Worm (Caenorhabditis elegans): ENCODE results near the gene sri-6.

sri-6 gene

DNA sequence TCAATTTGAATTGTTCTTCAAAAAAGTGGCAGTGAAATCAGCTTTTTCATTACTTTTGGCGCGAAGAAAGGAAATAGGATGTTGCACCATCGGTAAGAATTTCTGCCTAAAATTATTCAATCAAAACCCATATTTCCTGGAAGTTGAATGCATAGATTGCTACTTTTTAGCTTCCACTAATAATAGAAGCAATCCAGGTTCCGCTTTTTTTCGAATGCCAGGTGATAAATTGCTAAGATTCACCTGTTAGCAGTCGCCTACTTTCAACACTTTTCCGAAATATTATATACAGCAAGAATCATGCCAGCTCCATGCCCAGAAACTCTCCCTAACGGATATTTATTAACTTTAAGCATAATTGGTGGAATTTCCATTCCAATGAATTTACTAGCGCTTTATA lies at the start of gene sri-6:
TSS of gene sri-6 (plus strand) at position 301 of the 400 bp plus-strand sequence.
- TF ChIP-seq mab-5 (tag; optimal IDR thresholded peaks at IDR 0.05) (no peak), dmd-4 (tag; optimal IDR thresholded peaks at IDR 0.05) (no peak), gmeb-1 (tag; optimal IDR thresholded peaks at IDR 0.05) (no peak), nhr-25 (tag; optimal IDR thresholded peaks at IDR 0.05) (no peak), alr-1 (tag; optimal IDR thresholded peaks at IDR 0.05) (no peak), ZK546.5 (tag; optimal IDR thresholded peaks at IDR 0.05) (no peak), peb-1 (tag; optimal IDR thresholded peaks at IDR 0.05) (no peak), nhr-21 (tag; optimal IDR thresholded peaks at IDR 0.05) (no peak), sem-4 (tag; optimal IDR thresholded peaks at IDR 0.05) (no peak), nhr-6 (tag; optimal IDR thresholded peaks at IDR 0.05) (no peak), nhr-10 (tag; optimal IDR thresholded peaks at IDR 0.05) (no peak), nhr-237 (tag; optimal IDR thresholded peaks at IDR 0.05) (no peak), lin-11 (tag; optimal IDR thresholded peaks at IDR 0.05) (no peak), nhr-23 (tag; optimal IDR thresholded peaks at IDR 0.05) (no peak), sma-9 (GFP tag; optimal IDR thresholded peaks at IDR 0.05) (no peak), sma-9 (tag; optimal IDR thresholded peaks at IDR 0.05) (no peak), C34F6.9 (tag; optimal IDR thresholded peaks at IDR 0.05) (no peak)

DNA sequence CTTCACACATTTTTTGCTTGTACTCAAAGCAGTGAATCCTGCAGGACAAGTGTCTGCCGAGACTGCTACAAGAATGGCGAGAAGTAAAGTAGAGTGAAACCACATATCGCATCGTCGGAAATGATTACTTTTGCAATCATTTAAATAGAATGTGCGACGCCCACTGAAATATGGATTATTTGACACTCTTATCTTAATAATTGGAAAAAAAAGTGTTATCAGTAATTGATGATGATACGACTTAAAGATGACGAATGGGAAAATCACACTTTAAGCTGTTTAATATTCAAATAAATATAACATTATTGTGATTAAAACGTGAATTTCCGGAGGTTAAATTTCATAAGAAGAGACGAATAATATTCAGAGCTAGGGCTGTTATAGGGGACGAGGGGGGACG lies 47.5 kb upstream of the sri-6 start, which contains the start of gene clec-41:
TSS of gene clec-41 (minus strand) at position 147 of the 400 bp plus-strand sequence.
- TF ChIP-seq fos-1 (tag; optimal IDR thresholded peaks at IDR 0.05) (peak; percentile 96), lin-13 (GFP tag; optimal IDR thresholded peaks at IDR 0.05) (no peak)

DNA sequence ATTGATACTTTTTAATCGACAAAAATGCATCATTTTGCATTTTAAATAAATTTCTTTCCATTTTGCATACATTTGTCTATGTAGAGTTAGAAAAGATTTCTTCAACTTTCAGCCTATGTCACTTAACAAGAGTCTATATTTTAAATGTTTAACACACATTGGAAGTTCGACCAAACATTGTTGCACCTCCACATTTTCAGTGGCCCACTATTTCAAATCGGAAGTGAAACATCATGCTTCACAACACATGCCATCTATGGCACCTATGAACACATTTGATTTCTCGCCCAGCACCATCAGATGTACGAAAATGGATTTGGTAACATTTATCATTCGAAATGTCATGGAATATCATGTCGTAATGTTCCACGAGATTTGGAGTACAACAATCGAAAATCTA lies 46.8 kb upstream of the sri-6 start, which contains the start of gene dhc-3:
TSS of gene dhc-3 (plus strand) at position 301 of the 400 bp plus-strand sequence.
- TF ChIP-seq ceh-82 (tag; optimal IDR thresholded peaks at IDR 0.05) (no peak), nhr-23 (tag; optimal IDR thresholded peaks at IDR 0.05) (no peak), nhr-12 (tag; optimal IDR thresholded peaks at IDR 0.05) (no peak), mab-5 (tag; optimal IDR thresholded peaks at IDR 0.05) (no peak), nhr-21 (tag; optimal IDR thresholded peaks at IDR 0.05) (no peak), ceh-16 (tag; optimal IDR thresholded peaks at IDR 0.05) (no peak), peb-1 (tag; optimal IDR thresholded peaks at IDR 0.05) (no peak), sma-9 (GFP tag; optimal IDR thresholded peaks at IDR 0.05) (no peak), sma-9 (tag; optimal IDR thresholded peaks at IDR 0.05) (no peak), mdl-1 (tag; optimal IDR thresholded peaks at IDR 0.05) (no peak), nhr-11 (tag; optimal IDR thresholded peaks at IDR 0.05) (no peak), zag-1 (tag; optimal IDR thresholded peaks at IDR 0.05) (no peak), nhr-237 (tag; optimal IDR thresholded peaks at IDR 0.05) (no peak), C34F6.9 (tag; optimal IDR thresholded peaks at IDR 0.05) (no peak), nhr-77 (tag; optimal IDR thresholded peaks at IDR 0.05) (no peak), snpc-4 (tag; optimal IDR thresholded peaks at IDR 0.05) (no peak), skn-1 (tag; optimal IDR thresholded peaks at IDR 0.05) (no peak), fos-1 (tag; optimal IDR thresholded peaks at IDR 0.05) (no peak), ztf-11 (tag; optimal IDR thresholded peaks at IDR 0.05) (no peak), lin-13 (GFP tag; optimal IDR thresholded peaks at IDR 0.05) (no peak)

DNA sequence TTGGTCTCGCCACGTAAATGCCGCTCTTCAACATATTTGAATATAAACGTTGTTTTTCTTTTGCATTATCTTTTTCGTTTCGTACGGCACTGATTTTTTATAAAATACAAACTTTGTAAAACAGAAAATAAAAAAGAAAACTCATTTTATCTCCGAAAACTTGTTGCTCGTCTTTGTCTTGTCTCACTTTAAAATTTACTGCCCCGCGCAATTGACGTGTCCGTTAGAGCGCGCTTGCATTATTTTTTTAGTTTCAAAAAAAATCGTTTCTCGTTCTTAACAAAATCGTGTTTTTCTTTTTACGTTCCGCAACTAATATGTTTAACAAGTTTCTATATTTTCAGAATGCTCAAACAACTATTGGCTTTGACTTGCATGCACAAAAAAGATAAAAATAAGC lies 32.9 kb upstream of the sri-6 start, which contains the start of gene noca-1:
TSS of gene noca-1 (plus strand) at position 345 of the 400 bp plus-strand sequence.
- no peak for TF ChIP-seq nhr-10 (tag; optimal IDR thresholded peaks at IDR 0.05)
- TF ChIP-seq ztf-11 (tag; optimal IDR thresholded peaks at IDR 0.05), result no peak
- TF ChIP-seq ztf-4 (tag; optimal IDR thresholded peaks at IDR 0.05), result no peak
- no peak for TF ChIP-seq nhr-11 (tag; optimal IDR thresholded peaks at IDR 0.05)
- no peak for TF ChIP-seq sma-3 (GFP tag; optimal IDR thresholded peaks at IDR 0.05)
- TF ChIP-seq nhr-12 (tag; optimal IDR thresholded peaks at IDR 0.05), result no peak
- TF ChIP-seq unc-39 (tag; optimal IDR thresholded peaks at IDR 0.05), result no peak
- TF ChIP-seq nhr-77 (tag; optimal IDR thresholded peaks at IDR 0.05), result no peak
- TF ChIP-seq aly-2 (tag; optimal IDR thresholded peaks at IDR 0.05), result no peak
- no peak for TF ChIP-seq lin-11 (tag; optimal IDR thresholded peaks at IDR 0.05)
- TF ChIP-seq mab-5 (tag; optimal IDR thresholded peaks at IDR 0.05), result no peak
- no peak for TF ChIP-seq sma-9 (GFP tag; optimal IDR thresholded peaks at IDR 0.05)
- TF ChIP-seq sma-9 (tag; optimal IDR thresholded peaks at IDR 0.05), result no peak
- TF ChIP-seq peb-1 (tag; optimal IDR thresholded peaks at IDR 0.05), result no peak

DNA sequence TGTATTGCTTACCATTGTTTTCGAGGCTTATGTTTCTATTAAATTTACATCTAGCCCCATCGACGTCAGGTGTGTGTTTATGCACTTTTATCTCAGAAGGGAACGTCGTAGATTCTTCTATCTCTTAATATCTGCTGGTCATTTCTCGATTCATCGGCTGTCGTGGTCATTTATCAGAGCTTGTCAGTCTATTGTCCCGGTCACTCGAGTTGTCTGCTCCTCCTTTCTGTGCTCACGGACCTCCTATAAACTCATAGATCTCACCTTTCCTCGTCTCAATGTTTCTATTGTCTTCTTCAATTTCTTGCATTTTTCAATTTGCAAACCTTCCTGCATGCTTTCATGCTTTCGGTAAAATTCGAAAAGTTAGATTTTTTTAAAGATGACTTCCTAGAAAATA lies 31.3 kb upstream of the sri-6 start:
- TF ChIP-seq unc-62 (GFP tag; optimal IDR thresholded peaks at IDR 0.05) (no peak), elt-3 (tag; optimal IDR thresholded peaks at IDR 0.05) (no peak), lin-13 (GFP tag; optimal IDR thresholded peaks at IDR 0.05) (no peak), lin-39 (tag; optimal IDR thresholded peaks at IDR 0.05) (no peak), nhr-23 (tag; optimal IDR thresholded peaks at IDR 0.05) (no peak), ama-1 (optimal IDR thresholded peaks at IDR 0.05) (no peak), aly-2 (tag; optimal IDR thresholded peaks at IDR 0.05) (no peak), ZK546.5 (tag; optimal IDR thresholded peaks at IDR 0.05) (no peak), dmd-4 (tag; optimal IDR thresholded peaks at IDR 0.05) (no peak), crh-2 (tag; optimal IDR thresholded peaks at IDR 0.05) (no peak)
